Worm (Caenorhabditis elegans) whole organism, young adult: Measurements from ENCODE around the gene K07F5.7.

Experiments
- B0035.1 ChIP-seq: sonication (generic microtip); optimal IDR thresholded peaks from 2 replicates; lab custom pipeline; 2016; ENCODE audit warnings: missing genetic modification characterization, mild to moderate bottlenecking, missing compliant biosample characterization, missing genotype, missing genetic modification reagents
- C06A6.2 ChIP-seq: fragments of 200-800 bp; sonication (Bioruptor generic); conservative IDR thresholded peaks from 2 replicates; pipeline ENCODE4 v1.3.6; 2022; ENCODE audit warnings: missing genetic modification characterization, missing compliant biosample characterization
- D2030.7 ChIP-seq: fragments of 200-800 bp; sonication (Bioruptor generic); IDR thresholded peaks from 2 replicates; pipeline ENCODE4 v1.3.6; 2022; ENCODE audit warnings: missing genetic modification reagents, missing genetic modification characterization, missing compliant biosample characterization
- ama-1 ChIP-seq, 3 experiments: fragments of 150-350 bp in 1 of 3; sonication (generic microtip) in 2 of 3; optimal IDR thresholded peaks; 2 replicates each; lab custom pipeline; 2014 to 2018; ENCODE audit warnings: missing biosample characterization in 2 of 3, missing genetic modification characterization in 2 of 3, missing genetic modification reagents in 2 of 3
- ceh-91 ChIP-seq: fragments of 200-800 bp; sonication (Bioruptor generic); IDR thresholded peaks from 2 replicates; pipeline ENCODE4 v1.3.6; 2022; ENCODE audit warnings: missing genetic modification reagents, missing genetic modification characterization, missing compliant biosample characterization
- him-1 ChIP-seq: sonication (generic microtip); optimal IDR thresholded peaks from 2 replicates; lab custom pipeline; 2016; ENCODE audit warnings: missing genotype, missing genetic modification reagents, missing genetic modification characterization, missing compliant biosample characterization
- nfya-1 ChIP-seq: sonication (generic microtip); optimal IDR thresholded peaks from 2 replicates; lab custom pipeline; 2017; ENCODE audit warnings: antibody characterized with exemption, missing compliant biosample characterization, missing genetic modification characterization, borderline replicate concordance; ENCODE audit not compliant: insufficient read depth
- nhr-90 ChIP-seq: sonication (generic microtip); optimal IDR thresholded peaks from 2 replicates; lab custom pipeline; 2016; ENCODE audit warnings: missing genotype, mild to moderate bottlenecking, missing genetic modification characterization, missing compliant biosample characterization
- pha-4 ChIP-seq: fragments of 150-350 bp; sonication (generic microtip); optimal IDR thresholded peaks from 2 replicates; lab custom pipeline; 2014; ENCODE audit warnings: missing biosample characterization, missing genetic modification reagents, missing genetic modification characterization
- snpc-1.1 ChIP-seq: sonication (generic microtip); optimal IDR thresholded peaks from 2 replicates; lab custom pipeline; 2017; ENCODE audit warnings: missing genetic modification characterization, mild to moderate bottlenecking, missing compliant biosample characterization, antibody characterized with exemption, moderate library complexity, missing genotype, missing genetic modification reagents; ENCODE audit not compliant: insufficient read depth
- snpc-3.4 ChIP-seq: sonication (generic microtip); optimal IDR thresholded peaks from 2 replicates; lab custom pipeline; 2017; ENCODE audit warnings: missing genetic modification characterization, mild to moderate bottlenecking, missing compliant biosample characterization, antibody characterized with exemption, moderate library complexity, missing genotype, missing genetic modification reagents
- snpc-4 ChIP-seq, 5 experiments: fragments of 150-350 bp in 1 of 5; sonication (generic microtip) in 4 of 5; optimal IDR thresholded peaks; 2 replicates each; lab custom pipeline; 2014 to 2018; ENCODE audit warnings: missing genetic modification characterization in 5 of 5, missing biosample characterization in 3 of 5, antibody characterized with exemption in 2 of 5, mild to moderate bottlenecking in 2 of 5, missing compliant biosample characterization in 2 of 5, missing genotype in 2 of 5, moderate library complexity in 2 of 5, missing genetic modification reagents in 1 of 5
- sptf-2 ChIP-seq: fragments of 200-800 bp; sonication (Bioruptor generic); optimal IDR thresholded peaks from 2 replicates; lab custom pipeline; 2018; ENCODE audit warnings: mild to moderate bottlenecking, missing genetic modification characterization, missing compliant biosample characterization
- unc-130 ChIP-seq: sonication (generic microtip); optimal IDR thresholded peaks from 2 replicates; lab custom pipeline; 2016; ENCODE audit warnings: missing genetic modification reagents, missing genetic modification characterization, missing compliant biosample characterization

ce11 chrIV:9854952-9855351 is 7.0 kb upstream of the K07F5.7 start:
- TF ChIP-seq nfya-1 (tag; lab: Kevin White, UChicago): no peak
- no peak for TF ChIP-seq sptf-2 (GFP tag; lab: Kevin White, UChicago)
- no peak for TF ChIP-seq ceh-91 (GFP tag; lab: Robert Waterston, UW)
- no peak for TF ChIP-seq C06A6.2 (GFP tag; lab: Robert Waterston, UW)
- no peak for TF ChIP-seq ama-1 (optimal IDR thresholded peaks at IDR 0.05; lab: Kevin White, UChicago)
- no peak for TF ChIP-seq ama-1 (GFP tag; optimal IDR thresholded peaks at IDR 0.05; lab: Kevin White, UChicago)
- no peak for TF ChIP-seq him-1 (tag; lab: Kevin White, UChicago)
- no peak for TF ChIP-seq pha-4 (tag; lab: Kevin White, UChicago)
- TF ChIP-seq D2030.7 (GFP tag; lab: Robert Waterston, UW): no peak
- no peak for TF ChIP-seq snpc-3.4 (tag; lab: Kevin White, UChicago)
- no peak for TF ChIP-seq B0035.1 (tag; lab: Kevin White, UChicago)
- no peak for TF ChIP-seq nhr-90
- no peak for TF ChIP-seq unc-130 (GFP tag; lab: Kevin White, UChicago)
- TF ChIP-seq snpc-4 (GFP tag; optimal IDR thresholded peaks at IDR 0.05; lab: Kevin White, UChicago): no peak
- TF ChIP-seq snpc-4 (tag; optimal IDR thresholded peaks at IDR 0.05; lab: Kevin White, UChicago): no peak
- TF ChIP-seq snpc-1.1 (tag; lab: Kevin White, UChicago): no peak
